Fruit fly (Drosophila melanogaster): ENCODE results near the gene ghi.

dm6 chr3L:9490432-9490831, 38.8 kb downstream of the ghi start:
- TF ChIP-seq pan (optimal IDR thresholded peaks at IDR 0.05) (no peak), CG32264 (GFP tag; optimal IDR thresholded peaks at IDR 0.05) (no peak), CG9705 (GFP tag; optimal IDR thresholded peaks at IDR 0.05) (no peak), usp (GFP tag; optimal IDR thresholded peaks at IDR 0.05) (no peak), dmrt93B (GFP tag; optimal IDR thresholded peaks at IDR 0.05) (no peak), Hr78 (GFP tag; optimal IDR thresholded peaks at IDR 0.05) (no peak), tai (GFP tag; optimal IDR thresholded peaks at IDR 0.05) (no peak), psq (GFP tag; optimal IDR thresholded peaks at IDR 0.05) (no peak), brk (GFP tag; optimal IDR thresholded peaks at IDR 0.05) (no peak), GATAd (GFP tag; optimal IDR thresholded peaks at IDR 0.05) (no peak), dsf (GFP tag; optimal IDR thresholded peaks at IDR 0.05; ENCODE audit: borderline replicate concordance) (no peak), Sp1 (GFP tag; optimal IDR thresholded peaks at IDR 0.05) (no peak), woc (GFP tag; optimal IDR thresholded peaks at IDR 0.05) (no peak)

Measured in whole organism, wandering third instar larva.